Fruit fly (Drosophila melanogaster): ENCODE data around the gene CG10919.

- peak; percentile 45 for TF ChIP-seq toe (GFP tag; optimal IDR thresholded peaks at IDR 0.05)
- no peak for TF ChIP-seq pad (GFP tag; optimal IDR thresholded peaks at IDR 0.05)
- peak; percentile 98 for TF ChIP-seq kay (GFP tag; ENCODE audit: borderline replicate concordance)
These were observed 35.9 kb downstream of the CG10919 start, which contains the start of gene CG2641 for dm6 chr3R:7793855-7794254.

Data from whole organism, adult.